Fruit fly (Drosophila melanogaster) whole organism, embryonic: Measurements from ENCODE around the gene Ripalpha.
A peak's percentile ranks its signal among the peaks of the same experiment; 100 is the strongest.

Experiments used
- CG10431 ChIP-seq: fragments of 200-800 bp; sonication (Bioruptor generic); optimal IDR thresholded peaks from 3 replicates; lab custom pipeline; 2018; ENCODE audit warnings: missing biosample characterization, mild to moderate bottlenecking, missing genetic modification characterization
- CG10543 ChIP-seq: fragments of 200-800 bp; sonication (Bioruptor generic); optimal IDR thresholded peaks from 3 replicates; lab custom pipeline; 2017; ENCODE audit warnings: missing biosample characterization, mild to moderate bottlenecking, missing genetic modification characterization, moderate library complexity
- CG11695 ChIP-seq: fragments of 200-800 bp; sonication (Bioruptor generic); IDR thresholded peaks from 3 replicates; pipeline ENCODE4 v1.3.6; 2022; ENCODE audit warnings: missing biosample characterization, missing genetic modification characterization
- CG11723 ChIP-seq: fragments of 200-800 bp; sonication (Bioruptor generic); optimal IDR thresholded peaks from 2 replicates; lab custom pipeline; 2017; ENCODE audit warnings: missing biosample characterization, mild to moderate bottlenecking, missing genetic modification characterization
- CG12299 ChIP-seq: fragments of 200-800 bp; sonication (Bioruptor generic); optimal IDR thresholded peaks from 2 replicates; lab custom pipeline; 2018; ENCODE audit warnings: missing biosample characterization, mild to moderate bottlenecking, missing genetic modification characterization
- CG13424 ChIP-seq: fragments of 200-800 bp; sonication (Bioruptor generic); optimal IDR thresholded peaks from 2 replicates; lab custom pipeline; 2019; ENCODE audit warnings: missing biosample characterization, mild to moderate bottlenecking, missing genetic modification characterization, moderate library complexity
- CG14014 ChIP-seq: fragments of 200-800 bp; sonication (Bioruptor generic); IDR thresholded peaks from 2 replicates; pipeline ENCODE4 v1.3.6; 2022; ENCODE audit warnings: missing biosample characterization, missing genetic modification characterization
- CG17829 ChIP-seq: fragments of 200-800 bp; optimal IDR thresholded peaks from 2 replicates; lab custom pipeline; 2019; ENCODE audit warnings: missing biosample characterization, mild to moderate bottlenecking, missing genetic modification characterization, moderate library complexity
- CG17912 ChIP-seq: fragments of 200-800 bp; sonication (Bioruptor generic); optimal IDR thresholded peaks from 2 replicates; lab custom pipeline; 2018; ENCODE audit warnings: missing biosample characterization, mild to moderate bottlenecking, missing genetic modification characterization
- CG2120 ChIP-seq: fragments of 200-800 bp; sonication (Bioruptor generic); optimal IDR thresholded peaks from 3 replicates; lab custom pipeline; 2016; ENCODE audit warnings: missing biosample characterization, missing genetic modification characterization
- CG2199 ChIP-seq: fragments of 200-800 bp; sonication (Bioruptor generic); IDR thresholded peaks from 3 replicates; pipeline ENCODE4 v1.3.6; 2022; ENCODE audit warnings: missing biosample characterization, missing genetic modification characterization
- CG2875 ChIP-seq: fragments of 200-800 bp; sonication (Bioruptor generic); optimal IDR thresholded peaks from 2 replicates; lab custom pipeline; 2017; ENCODE audit warnings: missing biosample characterization, mild to moderate bottlenecking, missing genetic modification characterization, missing genetic modification reagents
- CG32767 ChIP-seq: fragments of 200-800 bp; sonication (Bioruptor generic); IDR thresholded peaks from 2 replicates; pipeline ENCODE4 v1.3.6; 2022; ENCODE audit warnings: missing biosample characterization, missing genetic modification characterization
- CG4282 ChIP-seq: fragments of 200-800 bp; sonication (Bioruptor generic); optimal IDR thresholded peaks from 2 replicates; lab custom pipeline; 2016; ENCODE audit warnings: missing biosample characterization, missing genetic modification characterization
- CG6791 ChIP-seq: fragments of 200-800 bp; sonication (Bioruptor generic); IDR thresholded peaks from 3 replicates; pipeline ENCODE4 v1.3.6; 2022; ENCODE audit warnings: missing biosample characterization, missing genetic modification characterization; ENCODE audit not compliant: partially characterized antibody
- CG8089 ChIP-seq: fragments of 200-800 bp; sonication (Bioruptor generic); optimal IDR thresholded peaks from 3 replicates; lab custom pipeline; 2016; ENCODE audit warnings: missing biosample characterization, missing genetic modification characterization
- CG8924 ChIP-seq: fragments of 200-800 bp; optimal IDR thresholded peaks from 3 replicates; lab custom pipeline; 2019; ENCODE audit warnings: missing biosample characterization, mild to moderate bottlenecking, missing genetic modification characterization, moderate library complexity
- CG9797 ChIP-seq: fragments of 200-800 bp; sonication (Bioruptor generic); optimal IDR thresholded peaks from 3 replicates; lab custom pipeline; 2018; ENCODE audit warnings: missing biosample characterization, mild to moderate bottlenecking, missing genetic modification characterization
- CG9876 ChIP-seq: fragments of 200-800 bp; sonication (Bioruptor generic); optimal IDR thresholded peaks from 2 replicates; lab custom pipeline; 2016; ENCODE audit warnings: missing biosample characterization, missing genetic modification characterization
- CHES-1-like ChIP-seq: fragments of 200-800 bp; sonication (Bioruptor generic); optimal IDR thresholded peaks from 2 replicates; lab custom pipeline; 2016; ENCODE audit warnings: missing biosample characterization, missing genetic modification characterization
- E2f1 ChIP-seq: fragments of 200-800 bp; sonication (Bioruptor generic); IDR thresholded peaks from 2 replicates; pipeline ENCODE4 v1.3.6; 2022; ENCODE audit warnings: missing biosample characterization, missing genetic modification characterization
- Ets65A ChIP-seq: fragments of 200-800 bp; sonication (Bioruptor generic); peaks from one replicate; lab custom pipeline; 2016; ENCODE audit warnings: missing biosample characterization, missing genetic modification characterization
- HLH3B ChIP-seq: fragments of 200-800 bp; sonication (Bioruptor generic); IDR thresholded peaks from 2 replicates; pipeline ENCODE4 v1.3.6; 2022; ENCODE audit warnings: missing biosample characterization, missing genetic modification characterization
- Lhr ChIP-seq: fragments of 200-800 bp; sonication (Bioruptor generic); optimal IDR thresholded peaks from 3 replicates; lab custom pipeline; 2017; ENCODE audit warnings: mild to moderate bottlenecking, missing biosample characterization, missing genetic modification reagents, missing genetic modification characterization
- Side ChIP-seq: fragments of 200-800 bp; sonication (Bioruptor generic); optimal IDR thresholded peaks from 2 replicates; lab custom pipeline; 2016; ENCODE audit warnings: missing biosample characterization, missing genetic modification characterization
- Sin3A ChIP-seq: fragments of >200 bp; optimal IDR thresholded peaks from 2 replicates; lab custom pipeline; 2018
- Six4 ChIP-seq: fragments of 200-800 bp; sonication (Bioruptor generic); optimal IDR thresholded peaks from 2 replicates; lab custom pipeline; 2016; ENCODE audit warnings: missing biosample characterization, missing genetic modification characterization
- Stat92E ChIP-seq, 3 experiments: fragments of >200 bp in 2 of 3; fragments of 200-800 bp in 1 of 3; sonication (Bioruptor generic) in 1 of 3; optimal IDR thresholded peaks; 2 replicates each; lab custom pipeline; 2017 to 2019; ENCODE audit warnings: missing biosample characterization in 3 of 3, missing genetic modification characterization in 3 of 3, mild to moderate bottlenecking in 1 of 3, moderate library complexity in 1 of 3
- Xbp1 ChIP-seq: fragments of 200-800 bp; sonication (Bioruptor generic); optimal IDR thresholded peaks from 3 replicates; lab custom pipeline; 2016; ENCODE audit warnings: missing biosample characterization, mild to moderate bottlenecking, missing genetic modification characterization
- Xrp1 ChIP-seq: fragments of 200-800 bp; sonication (Bioruptor generic); IDR thresholded peaks from 2 replicates; pipeline ENCODE4 v1.3.6; 2022; ENCODE audit warnings: missing biosample characterization, missing genetic modification characterization
- YL-1 ChIP-seq: fragments of 200-800 bp; sonication (Bioruptor generic); optimal IDR thresholded peaks from 3 replicates; lab custom pipeline; 2017; ENCODE audit warnings: missing biosample characterization, mild to moderate bottlenecking, missing genetic modification characterization
- ato ChIP-seq: fragments of 200-800 bp; sonication (Bioruptor generic); IDR thresholded peaks from 2 replicates; pipeline ENCODE4 v1.3.6; 2022; ENCODE audit warnings: missing biosample characterization, missing genetic modification characterization; ENCODE audit not compliant: partially characterized antibody
- emc ChIP-seq: fragments of 200-800 bp; sonication (Bioruptor generic); optimal IDR thresholded peaks from 2 replicates; lab custom pipeline; 2016; ENCODE audit warnings: missing biosample characterization, missing genetic modification characterization
- exex ChIP-seq: fragments of 200-800 bp; sonication (Bioruptor generic); optimal IDR thresholded peaks from 4 replicates; lab custom pipeline; 2018; ENCODE audit warnings: missing biosample characterization, mild to moderate bottlenecking, missing genetic modification characterization, moderate library complexity
- fd64A ChIP-seq: fragments of 200-800 bp; sonication (Bioruptor generic); optimal IDR thresholded peaks from 3 replicates; lab custom pipeline; 2018; ENCODE audit warnings: missing biosample characterization, mild to moderate bottlenecking, missing genetic modification characterization
- grau ChIP-seq: fragments of 200-800 bp; optimal IDR thresholded peaks from 3 replicates; lab custom pipeline; 2019; ENCODE audit warnings: missing biosample characterization, mild to moderate bottlenecking, missing genetic modification characterization, moderate library complexity
- gsb-n ChIP-seq: fragments of 200-800 bp; sonication (Bioruptor generic); optimal IDR thresholded peaks from 3 replicates; lab custom pipeline; 2018; ENCODE audit warnings: missing biosample characterization, mild to moderate bottlenecking, missing genetic modification characterization
- hb ChIP-seq: fragments of 200-800 bp; sonication (Bioruptor generic); IDR thresholded peaks from 3 replicates; pipeline ENCODE4 v1.3.6; 2022; ENCODE audit warnings: missing biosample characterization, missing genetic modification characterization; ENCODE audit not compliant: partially characterized antibody
- jigr1 ChIP-seq: fragments of 200-800 bp; sonication (Bioruptor generic); IDR thresholded peaks from 3 replicates; pipeline ENCODE4 v1.3.6; 2022; ENCODE audit warnings: missing biosample characterization, missing genetic modification characterization
- maf-S ChIP-seq: fragments of 200-800 bp; sonication (Bioruptor generic); optimal IDR thresholded peaks from 2 replicates; lab custom pipeline; 2016; ENCODE audit warnings: missing biosample characterization, missing genetic modification characterization
- nerfin-2 ChIP-seq: fragments of 200-800 bp; sonication (Bioruptor generic); IDR thresholded peaks from 2 replicates; pipeline ENCODE4 v1.3.6; 2022; ENCODE audit warnings: missing biosample characterization, missing genetic modification characterization; ENCODE audit not compliant: partially characterized antibody
- peb ChIP-seq: fragments of 200-800 bp; sonication (Bioruptor generic); IDR thresholded peaks from 2 replicates; pipeline ENCODE4 v1.3.6; 2022; ENCODE audit warnings: missing biosample characterization, missing genetic modification characterization
- pita ChIP-seq: fragments of 200-800 bp; sonication (Bioruptor generic); optimal IDR thresholded peaks from 2 replicates; lab custom pipeline; 2017; ENCODE audit warnings: missing biosample characterization, mild to moderate bottlenecking, missing genetic modification characterization
- salm ChIP-seq: fragments of 200-800 bp; sonication (Bioruptor generic); optimal IDR thresholded peaks from 2 replicates; lab custom pipeline; 2018; ENCODE audit warnings: missing biosample characterization, mild to moderate bottlenecking, missing genetic modification characterization
- sens-2 ChIP-seq: fragments of 200-800 bp; sonication (Bioruptor generic); IDR thresholded peaks from 2 replicates; pipeline ENCODE4 v1.3.6; 2022; ENCODE audit warnings: missing biosample characterization, missing genetic modification characterization
- shn ChIP-seq: fragments of 200-800 bp; sonication (Bioruptor generic); optimal IDR thresholded peaks from 3 replicates; lab custom pipeline; 2016; ENCODE audit warnings: missing biosample characterization, missing genetic modification characterization
- stc ChIP-seq: fragments of 200-800 bp; sonication (Bioruptor generic); IDR thresholded peaks from 2 replicates; pipeline ENCODE4 v1.3.6; 2022; ENCODE audit warnings: missing biosample characterization, missing genetic modification characterization
- trem ChIP-seq: fragments of 200-800 bp; optimal IDR thresholded peaks from 3 replicates; lab custom pipeline; 2019; ENCODE audit warnings: missing biosample characterization, mild to moderate bottlenecking, missing genetic modification characterization, moderate library complexity
- trh ChIP-seq: fragments of 200-800 bp; sonication (Bioruptor generic); optimal IDR thresholded peaks from 2 replicates; lab custom pipeline; 2016; ENCODE audit warnings: missing biosample characterization, missing genetic modification characterization
- twi ChIP-seq: fragments of 200-800 bp; optimal IDR thresholded peaks from 2 replicates; lab custom pipeline; 2019; ENCODE audit warnings: missing biosample characterization, mild to moderate bottlenecking, missing genetic modification characterization, moderate library complexity
- vnd ChIP-seq: fragments of 200-800 bp; sonication (Bioruptor generic); IDR thresholded peaks from 3 replicates; pipeline ENCODE4 v1.3.6; 2022; ENCODE audit warnings: missing biosample characterization, missing genetic modification characterization; ENCODE audit not compliant: partially characterized antibody

The Ripalpha gene

DNA sequence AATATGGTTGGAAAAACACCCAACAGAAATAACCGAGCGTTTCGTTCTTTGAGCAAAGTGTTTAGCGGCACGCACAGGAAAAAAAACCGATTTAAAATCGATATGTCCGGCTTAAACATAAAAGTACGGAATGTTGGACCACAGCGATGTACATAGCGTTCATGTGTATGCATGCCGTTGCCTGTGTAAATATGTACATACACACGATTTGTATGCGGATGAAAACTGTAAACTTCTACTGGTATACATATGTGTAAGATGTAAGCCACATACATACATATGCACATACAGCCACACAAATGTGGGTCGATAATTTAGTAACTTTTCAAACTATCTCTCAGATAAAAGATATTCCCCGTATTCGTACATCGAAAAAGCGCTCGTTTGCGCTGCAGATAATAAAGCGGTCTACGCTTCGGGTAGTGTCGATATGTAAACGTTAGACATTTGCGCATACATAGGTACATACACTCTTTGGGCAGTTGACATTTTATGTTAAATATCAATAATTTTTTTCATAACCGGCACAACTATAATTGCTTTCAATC is 49.0 kb upstream of the Ripalpha start (continued):
- TF ChIP-seq CG4282 (GFP tag; lab: Kevin White, UChicago) (no peak), CG8924 (tag; lab: Kevin White, UChicago) (peak; percentile 33), CHES-1-like (GFP tag; lab: Kevin White, UChicago) (peak; percentile 15), shn (GFP tag; lab: Kevin White, UChicago) (no peak), hb (GFP tag; lab: Robert Waterston, UW) (no peak), Six4 (GFP tag; lab: Kevin White, UChicago) (no peak), salm (tag; lab: Kevin White, UChicago) (no peak), pita (GFP tag; lab: Kevin White, UChicago) (no peak), CG2120 (GFP tag; lab: Kevin White, UChicago) (no peak), stc (no peak), exex (tag; lab: Kevin White, UChicago) (peak; percentile 55), vnd (no peak), CG13424 (tag; lab: Kevin White, UChicago) (peak; percentile 34), CG10543 (no peak), Side (GFP tag; lab: Kevin White, UChicago) (peak; percentile 1), jigr1 (no peak), grau (tag; lab: Kevin White, UChicago) (no peak), CG10431 (peak; percentile 19), CG17912 (GFP tag; lab: Kevin White, UChicago) (peak; percentile 44), trh (GFP tag; lab: Kevin White, UChicago) (peak; percentile 20), CG8089 (GFP tag; lab: Kevin White, UChicago) (peak; percentile 26), CG2875 (GFP tag; lab: Kevin White, UChicago) (peak; percentile 27), peb (peak; percentile 33; the same call in 1 of the 2 replicates), CG2199 (GFP tag; lab: Robert Waterston, UW) (peak; percentile 51; the same call in 1 of the 3 replicates), CG6791 (GFP tag; lab: Robert Waterston, UW) (no peak), Lhr (no peak), Sin3A (lab: Kevin White, UChicago) (no peak), nerfin-2 (GFP tag; lab: Robert Waterston, UW) (no peak), sens-2 (GFP tag; lab: Robert Waterston, UW) (no peak), ato (GFP tag; lab: Robert Waterston, UW) (no peak), Stat92E (GFP tag; optimal IDR thresholded peaks at IDR 0.05; lab: Kevin White, UChicago) (no peak), CG32767 (peak; percentile 69; the same call in 1 of the 2 replicates), CG9797 (GFP tag; lab: Kevin White, UChicago) (no peak), Xbp1 (GFP tag; lab: Kevin White, UChicago) (no peak), CG17829 (no peak), E2f1 (GFP tag; lab: Robert Waterston, UW) (no peak), CG12299 (tag; lab: Kevin White, UChicago) (peak; percentile 55), emc (GFP tag; lab: Kevin White, UChicago) (no peak), HLH3B (GFP tag; lab: Robert Waterston, UW) (peak; percentile 29; the same call in 1 of the 2 replicates), twi (tag; lab: Kevin White, UChicago) (peak; percentile 53), CG11695 (GFP tag; lab: Robert Waterston, UW) (peak; percentile 55; the same call in 1 of the 3 replicates), Ets65A (GFP tag; lab: Kevin White, UChicago) (no peak), gsb-n (tag; lab: Kevin White, UChicago) (no peak), Xrp1 (GFP tag; lab: Robert Waterston, UW) (peak; percentile 64), fd64A (GFP tag; lab: Kevin White, UChicago) (peak; percentile 75), maf-S (GFP tag; lab: Kevin White, UChicago) (no peak), trem (tag; lab: Kevin White, UChicago) (no peak), CG11723 (GFP tag; lab: Kevin White, UChicago) (peak; percentile 27), YL-1 (GFP tag; lab: Kevin White, UChicago) (no peak), CG14014 (GFP tag; lab: Robert Waterston, UW) (peak; percentile 31; the same call in 1 of the 2 replicates), CG9876 (no peak)
